Worm (Caenorhabditis elegans): ENCODE data around the gene lin-15B.

lin-15B gene

DNA sequence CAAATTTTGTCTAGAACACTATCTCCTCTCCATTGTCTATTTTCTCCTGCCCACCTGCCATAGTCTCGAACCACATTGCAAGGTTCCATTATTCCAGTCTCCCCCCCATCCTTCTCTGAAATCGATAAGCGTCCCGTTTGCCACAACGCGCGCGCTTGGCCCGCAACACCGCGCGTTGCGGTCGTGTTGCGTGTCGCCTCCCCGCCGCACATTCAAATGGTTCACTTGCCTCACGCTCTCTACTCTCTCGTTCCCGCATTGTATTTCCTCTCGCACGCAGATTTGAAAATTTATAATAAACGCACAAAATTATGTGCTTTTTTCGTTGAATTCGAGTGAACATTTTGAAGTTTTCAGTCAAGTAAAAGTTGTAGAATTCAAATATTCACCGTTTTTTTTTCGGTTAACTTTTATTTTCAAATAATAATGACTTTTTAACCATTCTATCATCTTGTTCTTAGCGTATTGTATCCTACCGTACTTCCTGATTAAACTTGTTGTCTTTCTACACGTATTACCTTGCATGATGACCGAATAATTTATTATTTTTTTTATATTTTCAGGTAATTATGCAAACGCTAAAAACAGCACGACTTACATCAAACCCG, at the start of gene lin-15B:
lin-15B (plus strand) TSS at position 558 of the 608 bp plus-strand sequence.
- TF ChIP-seq tbx-11 (GFP tag; IDR thresholded peaks at IDR 0.05) (no peak), hmg-4 (GFP tag; optimal IDR thresholded peaks at IDR 0.05) (peak; percentile 56)

DNA sequence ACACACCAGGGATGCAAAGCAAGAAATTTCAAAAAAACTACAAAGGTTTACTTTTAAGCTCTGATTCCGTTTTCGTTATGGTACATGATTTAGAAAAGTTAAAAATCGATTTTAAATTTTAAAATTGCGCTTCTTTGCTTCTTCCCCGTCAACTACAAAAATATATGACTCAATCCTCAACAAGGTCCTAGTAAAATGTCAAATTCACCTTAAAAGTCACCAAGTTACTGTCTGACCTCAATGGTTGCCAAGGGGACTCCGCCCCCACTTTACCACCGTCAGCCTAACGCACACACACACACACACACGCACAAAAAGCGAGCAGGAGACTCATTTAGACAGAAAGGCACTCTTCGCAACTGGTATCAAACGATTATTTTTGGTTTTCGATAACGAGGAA, 44.5 kb upstream of the lin-15B start, which contains the start of gene gpn-1:
gpn-1 (plus strand) TSS at position 301 of the 400 bp plus-strand sequence.
- TF ChIP-seq flt-1 (GFP tag; IDR thresholded peaks at IDR 0.05) (no peak), pes-1 (GFP tag; IDR thresholded peaks at IDR 0.05) (no peak), hmbx-1 (tag; optimal IDR thresholded peaks at IDR 0.05) (no peak), tbx-37 (GFP tag; conservative IDR thresholded peaks at IDR 0.05) (no peak), tra-4 (tag; optimal IDR thresholded peaks at IDR 0.05) (no peak), ceh-13 (GFP tag; optimal IDR thresholded peaks at IDR 0.05) (no peak), ceh-36 (tag; optimal IDR thresholded peaks at IDR 0.05) (no peak), sea-1 (GFP tag; conservative IDR thresholded peaks at IDR 0.05) (no peak), hnd-1 (tag; optimal IDR thresholded peaks at IDR 0.05) (no peak), tbx-11 (GFP tag; IDR thresholded peaks at IDR 0.05) (no peak)

DNA sequence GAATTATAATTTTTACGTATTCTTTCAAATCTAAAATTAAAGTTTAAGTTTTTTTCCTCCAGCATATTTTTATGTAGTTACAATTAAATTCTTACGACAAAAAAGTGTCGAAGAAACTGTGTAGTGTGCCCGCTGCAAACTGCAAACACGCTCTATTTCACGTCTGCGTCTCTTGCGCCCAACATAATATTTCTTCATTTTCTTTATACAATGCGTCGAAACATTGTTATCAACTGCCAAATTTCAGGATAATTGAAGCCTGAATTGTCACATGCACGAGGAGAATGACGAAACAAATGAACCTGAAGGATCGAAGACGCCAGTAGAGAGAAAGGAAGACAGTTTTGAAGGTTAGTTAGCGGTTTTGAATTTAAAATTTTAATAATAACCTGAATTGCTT, 36.7 kb upstream of the lin-15B start, which contains the start of gene C03H12.1:
C03H12.1 (plus strand) TSS at position 206 of the 400 bp plus-strand sequence.
- TF ChIP-seq ama-1 (optimal IDR thresholded peaks at IDR 0.05) (no peak), B0310.2 (tag; optimal IDR thresholded peaks at IDR 0.05) (no peak), ceh-13 (GFP tag; optimal IDR thresholded peaks at IDR 0.05) (no peak), hmg-4 (GFP tag; optimal IDR thresholded peaks at IDR 0.05) (no peak), ceh-36 (tag; optimal IDR thresholded peaks at IDR 0.05) (no peak), hmbx-1 (tag; optimal IDR thresholded peaks at IDR 0.05) (no peak), scrt-1 (GFP tag; IDR thresholded peaks at IDR 0.05) (no peak), F13C5.2 (tag; optimal IDR thresholded peaks at IDR 0.05) (no peak), tbx-11 (GFP tag; IDR thresholded peaks at IDR 0.05) (no peak), aly-1 (tag; optimal IDR thresholded peaks at IDR 0.05) (no peak)

DNA sequence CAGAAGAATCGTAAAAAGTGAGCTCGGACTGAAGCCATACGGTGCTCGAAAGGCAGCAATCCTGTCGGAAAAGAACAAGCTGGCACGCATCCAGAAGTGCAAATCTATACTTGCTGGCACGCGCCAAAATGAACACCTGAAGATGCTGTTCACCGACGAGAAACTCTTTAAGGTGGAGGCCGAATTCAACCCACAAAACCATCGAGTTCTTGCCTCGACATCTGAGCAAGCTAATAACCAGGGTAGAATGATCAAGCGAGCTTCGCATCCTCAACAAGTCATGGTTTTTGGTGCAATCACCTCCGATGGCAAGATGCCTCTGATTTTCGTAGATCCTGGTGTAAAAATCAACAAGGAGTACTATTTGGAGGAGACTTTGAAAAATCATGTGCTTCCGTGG, 32.5 kb upstream of the lin-15B start:
- TF ChIP-seq hnd-1 (tag; optimal IDR thresholded peaks at IDR 0.05): no peak
- TF ChIP-seq flt-1 (GFP tag; IDR thresholded peaks at IDR 0.05): no peak
- TF ChIP-seq ama-1 (optimal IDR thresholded peaks at IDR 0.05): no peak
- no peak for TF ChIP-seq ceh-13 (GFP tag; optimal IDR thresholded peaks at IDR 0.05)
- no peak for TF ChIP-seq hmbx-1 (tag; optimal IDR thresholded peaks at IDR 0.05)
- no peak for TF ChIP-seq ets-7 (tag; optimal IDR thresholded peaks at IDR 0.05)
- TF ChIP-seq F13C5.2 (tag; optimal IDR thresholded peaks at IDR 0.05): no peak
- no peak for TF ChIP-seq tbx-11 (GFP tag; IDR thresholded peaks at IDR 0.05)
- no peak for TF ChIP-seq B0310.2 (tag; optimal IDR thresholded peaks at IDR 0.05)
- TF ChIP-seq ceh-36 (tag; optimal IDR thresholded peaks at IDR 0.05): no peak
- TF ChIP-seq scrt-1 (GFP tag; IDR thresholded peaks at IDR 0.05): no peak
- no peak for TF ChIP-seq tra-4 (tag; optimal IDR thresholded peaks at IDR 0.05)
- no peak for TF ChIP-seq hmg-4 (GFP tag; optimal IDR thresholded peaks at IDR 0.05)
- TF ChIP-seq tbx-37 (GFP tag; conservative IDR thresholded peaks at IDR 0.05): no peak
- TF ChIP-seq sea-1 (GFP tag; conservative IDR thresholded peaks at IDR 0.05): no peak
- TF ChIP-seq pes-1 (GFP tag; IDR thresholded peaks at IDR 0.05): no peak
- no peak for TF ChIP-seq aly-1 (tag; optimal IDR thresholded peaks at IDR 0.05)

DNA sequence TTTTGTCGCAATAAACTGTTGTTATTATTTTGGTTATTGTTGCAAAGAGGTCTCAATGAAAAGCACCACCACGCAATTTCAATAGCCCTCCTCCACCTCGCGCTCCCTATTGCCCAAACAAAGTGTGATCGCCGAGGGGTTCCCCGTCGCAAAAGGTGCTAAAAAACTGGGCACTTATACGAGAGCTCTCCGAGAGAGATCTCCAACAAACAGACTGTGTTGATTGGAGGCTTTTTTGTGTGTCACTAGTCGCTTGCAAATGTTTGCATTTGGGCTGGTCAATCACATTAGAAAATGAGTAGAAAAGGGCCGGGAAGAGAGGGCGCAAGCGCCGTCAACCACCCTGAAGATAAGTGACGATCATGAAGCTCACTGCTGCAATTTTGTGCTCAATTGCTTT, 29.5 kb upstream of the lin-15B start, which contains the start of gene ZK662.2:
ZK662.2 (plus strand) TSS at position 301 of the 400 bp plus-strand sequence.
- TF ChIP-seq flt-1 (GFP tag; IDR thresholded peaks at IDR 0.05): no peak
- TF ChIP-seq ceh-13 (GFP tag; optimal IDR thresholded peaks at IDR 0.05): no peak
- TF ChIP-seq F13C5.2 (tag; optimal IDR thresholded peaks at IDR 0.05): no peak
- no peak for TF ChIP-seq sea-1 (GFP tag; conservative IDR thresholded peaks at IDR 0.05)
- no peak for TF ChIP-seq tra-4 (tag; optimal IDR thresholded peaks at IDR 0.05)
- no peak for TF ChIP-seq scrt-1 (GFP tag; IDR thresholded peaks at IDR 0.05)
- TF ChIP-seq ceh-36 (tag; optimal IDR thresholded peaks at IDR 0.05): no peak
- TF ChIP-seq hnd-1 (tag; optimal IDR thresholded peaks at IDR 0.05): no peak

DNA sequence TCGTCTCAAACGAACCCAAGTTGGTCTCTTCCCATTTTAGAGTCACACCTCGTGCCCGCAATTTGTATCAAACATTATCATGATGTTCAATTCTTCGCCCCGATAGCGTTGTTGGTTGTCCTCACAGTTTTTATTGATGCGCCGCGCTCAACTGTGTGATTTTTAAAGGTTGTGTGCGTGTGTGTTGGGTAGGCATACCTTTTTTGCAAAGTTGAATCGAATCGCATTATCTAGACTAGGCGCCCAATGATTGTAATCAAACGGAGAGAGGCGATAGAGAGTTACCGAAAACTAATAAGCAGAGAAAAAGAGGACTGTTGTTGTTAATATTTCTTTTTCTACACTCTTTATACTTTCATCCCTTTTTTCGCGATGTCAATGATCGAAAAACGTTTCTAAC, 25.7 kb upstream of the lin-15B start:
- TF ChIP-seq hmg-4 (GFP tag; optimal IDR thresholded peaks at IDR 0.05) (no peak), pes-1 (GFP tag; IDR thresholded peaks at IDR 0.05) (no peak), tbx-37 (GFP tag; conservative IDR thresholded peaks at IDR 0.05) (no peak), ceh-36 (tag; optimal IDR thresholded peaks at IDR 0.05) (no peak), hnd-1 (tag; optimal IDR thresholded peaks at IDR 0.05) (no peak)

DNA sequence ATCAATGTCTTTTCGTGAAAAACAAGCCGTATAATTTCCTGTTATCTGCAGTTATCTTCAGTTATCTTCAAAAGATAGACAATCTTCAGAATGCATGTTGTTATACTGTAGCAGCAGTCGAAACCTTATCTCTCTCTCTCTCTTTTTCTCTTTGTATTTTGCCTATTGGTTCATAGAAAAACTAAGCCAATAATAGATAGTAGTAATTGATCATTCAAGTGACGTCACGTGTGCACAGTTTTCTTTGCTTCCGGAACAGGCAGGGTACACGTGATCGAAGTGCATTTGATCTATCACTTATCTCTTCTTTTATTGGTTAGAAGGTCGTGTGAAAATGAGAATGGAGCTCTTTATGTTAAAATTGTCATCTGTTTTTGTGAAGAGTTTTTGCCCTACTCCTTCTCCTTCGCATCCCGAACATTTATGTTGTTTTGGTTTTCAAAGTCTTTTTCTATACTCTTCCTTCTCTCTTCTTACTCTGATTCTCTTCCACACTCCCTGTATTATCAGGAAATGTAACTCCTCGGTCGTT, 21.3 kb upstream of the lin-15B start:
- TF ChIP-seq ama-1 (optimal IDR thresholded peaks at IDR 0.05): no peak

DNA sequence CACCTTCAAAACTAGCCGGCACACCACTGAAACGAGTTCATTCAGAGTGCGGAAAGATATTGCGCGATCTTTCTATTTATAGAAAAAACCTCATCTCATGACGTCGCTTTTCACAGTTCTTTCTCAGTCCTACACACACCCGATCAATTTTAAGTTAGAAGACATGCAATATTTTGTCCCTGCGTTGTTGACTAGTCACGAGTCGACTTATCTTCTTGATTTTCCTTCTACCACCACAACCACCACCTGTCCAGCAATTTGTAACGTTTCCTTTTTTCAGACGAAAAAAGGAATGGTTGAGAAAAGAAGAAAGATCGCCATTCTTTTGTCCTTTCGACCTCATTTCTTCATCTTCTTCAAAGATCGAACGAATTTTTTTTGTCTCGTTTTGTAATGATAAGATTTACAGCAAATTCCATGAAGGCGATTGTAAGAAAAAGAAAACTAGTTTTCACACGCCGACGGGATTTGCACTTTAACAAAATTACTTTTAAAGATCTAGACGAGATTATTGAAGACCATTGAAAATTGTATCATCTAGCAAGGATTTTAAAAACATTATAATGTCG, 19.7 kb upstream of the lin-15B start:
- no peak for TF ChIP-seq ceh-36 (tag; optimal IDR thresholded peaks at IDR 0.05)
- no peak for TF ChIP-seq aly-1 (tag; optimal IDR thresholded peaks at IDR 0.05)
- no peak for TF ChIP-seq ceh-13 (GFP tag; optimal IDR thresholded peaks at IDR 0.05)
- no peak for TF ChIP-seq hmg-4 (GFP tag; optimal IDR thresholded peaks at IDR 0.05)
- TF ChIP-seq tbx-11 (GFP tag; IDR thresholded peaks at IDR 0.05): no peak
- TF ChIP-seq pes-1 (GFP tag; IDR thresholded peaks at IDR 0.05): no peak
- no peak for TF ChIP-seq scrt-1 (GFP tag; IDR thresholded peaks at IDR 0.05)
- TF ChIP-seq tra-4 (tag; optimal IDR thresholded peaks at IDR 0.05): no peak
- TF ChIP-seq hnd-1 (tag; optimal IDR thresholded peaks at IDR 0.05): no peak
- no peak for TF ChIP-seq F13C5.2 (tag; optimal IDR thresholded peaks at IDR 0.05)
- no peak for TF ChIP-seq flt-1 (GFP tag; IDR thresholded peaks at IDR 0.05)
- TF ChIP-seq hmbx-1 (tag; optimal IDR thresholded peaks at IDR 0.05): no peak
- no peak for TF ChIP-seq tbx-37 (GFP tag; conservative IDR thresholded peaks at IDR 0.05)
- no peak for TF ChIP-seq ets-7 (tag; optimal IDR thresholded peaks at IDR 0.05)
- no peak for TF ChIP-seq sea-1 (GFP tag; conservative IDR thresholded peaks at IDR 0.05)
- TF ChIP-seq ama-1 (optimal IDR thresholded peaks at IDR 0.05): no peak
- no peak for TF ChIP-seq B0310.2 (tag; optimal IDR thresholded peaks at IDR 0.05)

Data from whole organism, early embryonic.